Fruit fly (Drosophila melanogaster) whole organism, prepupa: Measurements from ENCODE around the gene Mp.

Experiments
- Blimp-1 ChIP-seq: fragments of 200-800 bp; sonication (Bioruptor generic); optimal IDR thresholded peaks from 3 replicates; lab custom pipeline; 2017; ENCODE audit warnings: missing biosample characterization, missing genetic modification characterization, mild to moderate bottlenecking, moderate library complexity, missing genetic modification reagents
- CG10631 ChIP-seq: fragments of 200-800 bp; sonication (Bioruptor generic); optimal IDR thresholded peaks from 2 replicates; lab custom pipeline; 2016; ENCODE audit warnings: missing biosample characterization, missing genetic modification characterization
- CG11902 ChIP-seq: fragments of 200-800 bp; sonication (Bioruptor generic); optimal IDR thresholded peaks from 3 replicates; lab custom pipeline; 2016; ENCODE audit warnings: missing biosample characterization, missing genetic modification characterization
- CG15336 ChIP-seq: fragments of 200-800 bp; sonication (Bioruptor generic); IDR thresholded peaks from 2 replicates; pipeline ENCODE4 v1.3.6; 2022; ENCODE audit warnings: missing biosample characterization, missing genetic modification characterization
- CG1621 ChIP-seq: fragments of 200-800 bp; sonication (Bioruptor generic); optimal IDR thresholded peaks from 3 replicates; lab custom pipeline; 2018; ENCODE audit warnings: missing biosample characterization, mild to moderate bottlenecking, missing genetic modification characterization
- CG16779 ChIP-seq: fragments of 200-800 bp; sonication (Bioruptor generic); optimal IDR thresholded peaks from 3 replicates; lab custom pipeline; 2017; ENCODE audit warnings: missing biosample characterization, mild to moderate bottlenecking, missing genetic modification characterization
- CG31627 ChIP-seq: fragments of 200-800 bp; sonication (Bioruptor generic); optimal IDR thresholded peaks from 3 replicates; lab custom pipeline; 2016; ENCODE audit warnings: missing biosample characterization, missing genetic modification characterization
- CG32006 ChIP-seq: fragments of 200-800 bp; sonication (Bioruptor generic); optimal IDR thresholded peaks from 3 replicates; lab custom pipeline; 2017; ENCODE audit warnings: missing biosample characterization, mild to moderate bottlenecking, missing genetic modification characterization
- CG3919 ChIP-seq: fragments of 200-800 bp; sonication (Bioruptor generic); optimal IDR thresholded peaks from 3 replicates; lab custom pipeline; 2016; ENCODE audit warnings: missing biosample characterization, missing genetic modification characterization
- CG6163 ChIP-seq: fragments of 200-800 bp; sonication (Bioruptor generic); IDR thresholded peaks from 3 replicates; pipeline ENCODE4 v1.3.6; 2022; ENCODE audit warnings: missing biosample characterization, missing genetic modification characterization
- CG6792 ChIP-seq: fragments of 200-800 bp; sonication (Bioruptor generic); optimal IDR thresholded peaks from 3 replicates; lab custom pipeline; 2016; ENCODE audit warnings: missing biosample characterization, missing genetic modification characterization
- CG6808 ChIP-seq: fragments of 200-800 bp; sonication (Bioruptor generic); optimal IDR thresholded peaks from 3 replicates; lab custom pipeline; 2017; ENCODE audit warnings: missing biosample characterization, missing genetic modification characterization, mild to moderate bottlenecking, moderate library complexity, missing genetic modification reagents
- CG6854 ChIP-seq: fragments of 200-800 bp; sonication (Bioruptor generic); optimal IDR thresholded peaks from 2 replicates; lab custom pipeline; 2017; ENCODE audit warnings: missing biosample characterization, mild to moderate bottlenecking, missing genetic modification characterization
- CG8119 ChIP-seq: fragments of 200-800 bp; sonication (Bioruptor generic); IDR thresholded peaks from 3 replicates; pipeline ENCODE4 v1.3.6; 2022; ENCODE audit warnings: missing biosample characterization, missing genetic modification characterization
- CG8632 ChIP-seq: fragments of 200-800 bp; sonication (Bioruptor generic); optimal IDR thresholded peaks from 3 replicates; lab custom pipeline; 2016; ENCODE audit warnings: missing biosample characterization, missing genetic modification characterization
- Eip75B ChIP-seq: fragments of 200-800 bp; sonication (Bioruptor generic); optimal IDR thresholded peaks from 3 replicates; lab custom pipeline; 2016; ENCODE audit warnings: missing biosample characterization, missing genetic modification characterization
- Eip78C ChIP-seq: fragments of 200-800 bp; sonication (Bioruptor generic); peaks from one replicate; lab custom pipeline; 2016; ENCODE audit warnings: missing biosample characterization, missing genetic modification characterization
- Eip93F ChIP-seq: fragments of 200-800 bp; sonication (Bioruptor generic); optimal IDR thresholded peaks from 2 replicates; lab custom pipeline; 2016; ENCODE audit warnings: missing biosample characterization, mild to moderate bottlenecking, missing genetic modification characterization
- Ets21C ChIP-seq: fragments of 200-800 bp; sonication (Bioruptor generic); optimal IDR thresholded peaks from 3 replicates; lab custom pipeline; 2016; ENCODE audit warnings: missing biosample characterization, missing genetic modification characterization
- Ets96B ChIP-seq: fragments of 200-800 bp; optimal IDR thresholded peaks from 2 replicates; lab custom pipeline; 2019; ENCODE audit warnings: missing biosample characterization, mild to moderate bottlenecking, missing genetic modification characterization, moderate library complexity
- Gug ChIP-seq: fragments of 200-800 bp; sonication (Bioruptor generic); IDR thresholded peaks from 2 replicates; pipeline ENCODE4 v1.3.6; 2022; ENCODE audit warnings: missing biosample characterization, missing genetic modification characterization
- Hr38 ChIP-seq: sonication (Bioruptor generic); optimal IDR thresholded peaks from 2 replicates; lab custom pipeline; 2016; ENCODE audit warnings: missing biosample characterization, missing genetic modification characterization
- Hr39 ChIP-seq: fragments of 200-800 bp; sonication (Bioruptor generic); optimal IDR thresholded peaks from 2 replicates; lab custom pipeline; 2016; ENCODE audit warnings: missing biosample characterization, missing genetic modification characterization
- OdsH ChIP-seq: fragments of 200-800 bp; sonication (Bioruptor generic); optimal IDR thresholded peaks from 3 replicates; lab custom pipeline; 2016; ENCODE audit warnings: missing biosample characterization, missing genetic modification characterization
- Sox102F ChIP-seq: fragments of 200-800 bp; sonication (Bioruptor generic); optimal IDR thresholded peaks from 2 replicates; lab custom pipeline; 2016; ENCODE audit warnings: missing biosample characterization, mild to moderate bottlenecking, missing genetic modification characterization
- Sox14 ChIP-seq: fragments of 200-800 bp; sonication (Bioruptor generic); optimal IDR thresholded peaks from 3 replicates; lab custom pipeline; 2016; ENCODE audit warnings: missing biosample characterization, missing genetic modification characterization
- achi ChIP-seq: fragments of 200-800 bp; sonication (Bioruptor generic); optimal IDR thresholded peaks from 3 replicates; lab custom pipeline; 2016; ENCODE audit warnings: missing biosample characterization, missing genetic modification characterization
- dac ChIP-seq: fragments of 200-800 bp; sonication (Bioruptor generic); optimal IDR thresholded peaks from 2 replicates; lab custom pipeline; 2017; ENCODE audit warnings: missing biosample characterization, mild to moderate bottlenecking, missing genetic modification characterization
- eg ChIP-seq: fragments of 200-800 bp; sonication (Bioruptor generic); IDR thresholded peaks from 3 replicates; pipeline ENCODE4 v1.3.6; 2022; ENCODE audit warnings: missing biosample characterization, missing genetic modification characterization
- esn ChIP-seq: fragments of 200-800 bp; sonication (Bioruptor generic); optimal IDR thresholded peaks from 2 replicates; lab custom pipeline; 2016; ENCODE audit warnings: missing biosample characterization, mild to moderate bottlenecking, missing genetic modification characterization, moderate library complexity
- fkh ChIP-seq: fragments of 200-800 bp; sonication (Bioruptor generic); optimal IDR thresholded peaks from 3 replicates; lab custom pipeline; 2017; ENCODE audit warnings: missing biosample characterization, mild to moderate bottlenecking, missing genetic modification characterization, moderate library complexity
- lz ChIP-seq: fragments of 200-800 bp; sonication (Bioruptor generic); optimal IDR thresholded peaks from 3 replicates; lab custom pipeline; 2016; ENCODE audit warnings: missing biosample characterization, missing genetic modification characterization
- pdm3 ChIP-seq: fragments of 200-800 bp; sonication (Bioruptor generic); optimal IDR thresholded peaks from 3 replicates; lab custom pipeline; 2016; ENCODE audit warnings: missing biosample characterization, missing genetic modification characterization
- salr ChIP-seq, 2 experiments: fragments of 200-800 bp; sonication (Bioruptor generic); optimal IDR thresholded peaks; 3 replicates each; lab custom pipeline; 2016 to 2018; ENCODE audit warnings: missing biosample characterization in 2 of 2, missing genetic modification characterization in 2 of 2, mild to moderate bottlenecking in 1 of 2
- spab ChIP-seq: fragments of 200-800 bp; sonication (Bioruptor generic); optimal IDR thresholded peaks from 2 replicates; lab custom pipeline; 2017; ENCODE audit warnings: missing biosample characterization, mild to moderate bottlenecking, missing genetic modification characterization, missing genetic modification reagents
- svp ChIP-seq: fragments of 200-800 bp; sonication (Bioruptor generic); peaks from one replicate; lab custom pipeline; 2016; ENCODE audit warnings: missing biosample characterization, missing genetic modification characterization

The Mp gene

dm6 chr3L:7090764-7091163 lies 92.1 kb downstream of the Mp start (continued):
- TF ChIP-seq Sox102F (GFP tag; lab: Kevin White, UChicago) (no peak), CG8632 (peak; percentile 26), Hr38 (GFP tag; lab: Kevin White, UChicago) (no peak), Sox14 (GFP tag; lab: Kevin White, UChicago) (no peak), fkh (GFP tag; lab: Kevin White, UChicago) (no peak), CG16779 (no peak), dac (GFP tag; lab: Kevin White, UChicago) (no peak), CG15336 (GFP tag; lab: Robert Waterston, UW) (0 out of 2 replicates have a peak, but pooled peaks have one; percentile 30), esn (GFP tag; lab: Kevin White, UChicago) (no peak), CG6163 (GFP tag; lab: Robert Waterston, UW) (peak; percentile 47; the same call in 2 of the 3 replicates), svp (GFP tag; lab: Kevin White, UChicago) (peak; percentile 72), CG6808 (peak; percentile 22), pdm3 (GFP tag; lab: Kevin White, UChicago) (peak; percentile 45), Ets21C (GFP tag; lab: Kevin White, UChicago) (no peak), OdsH (GFP tag; lab: Kevin White, UChicago) (peak; percentile 18), CG3919 (GFP tag; lab: Kevin White, UChicago) (peak; percentile 77), CG32006 (peak; percentile 25), Hr39 (GFP tag; lab: Kevin White, UChicago) (no peak), Eip75B (peak; percentile 50), CG1621 (tag; lab: Kevin White, UChicago) (no peak)
- TF ChIP-seq, all 60 proteins: peak for 30

dm6 chr3L:7091331-7091904 lies 92.8 kb downstream of the Mp start:
- TF ChIP-seq Blimp-1 = peak; percentile 90
- TF ChIP-seq svp (GFP tag; lab: Kevin White, UChicago) = peak; percentile 62
- TF ChIP-seq lz = no peak
- TF ChIP-seq CG6854 (GFP tag; lab: Kevin White, UChicago) = peak; percentile 0
- no peak for TF ChIP-seq CG3919 (GFP tag; lab: Kevin White, UChicago)

- TF ChIP-seq CG16779 (no peak), CG8632 (no peak), CG10631 (GFP tag; lab: Kevin White, UChicago) (no peak), dac (GFP tag; lab: Kevin White, UChicago) (no peak), Blimp-1 (no peak), salr (GFP tag; optimal IDR thresholded peaks at IDR 0.05; lab: Kevin White, UChicago) (no peak), Ets21C (GFP tag; lab: Kevin White, UChicago) (no peak), CG8119 (GFP tag; lab: Robert Waterston, UW) (no peak), Eip93F (GFP tag; lab: Kevin White, UChicago) (no peak), Sox102F (GFP tag; lab: Kevin White, UChicago) (no peak)
These were observed 94.3 kb downstream of the Mp start, which contains the start of gene Cpr65Ec for dm6 chr3L:7092904-7093303. Gene Cpr65Ec, plus strand, starts transcription at chr3L:7093204.

dm6 chr3L:7094020-7094419 lies 95.4 kb downstream of the Mp start:
- no peak for TF ChIP-seq salr (GFP tag; optimal IDR thresholded peaks at IDR 0.05; lab: Kevin White, UChicago)
- TF ChIP-seq CG6792 (GFP tag; lab: Kevin White, UChicago) = no peak
- no peak for TF ChIP-seq CG31627 (GFP tag; lab: Kevin White, UChicago)
- TF ChIP-seq Eip78C (GFP tag; lab: Kevin White, UChicago) = no peak
- TF ChIP-seq Hr39 (GFP tag; lab: Kevin White, UChicago) = no peak
- no peak for TF ChIP-seq spab (GFP tag; lab: Kevin White, UChicago)
- no peak for TF ChIP-seq Ets96B (tag; lab: Kevin White, UChicago)
- TF ChIP-seq eg (GFP tag; lab: Robert Waterston, UW) = no peak
- TF ChIP-seq Blimp-1 = no peak
- no peak for TF ChIP-seq CG1621 (tag; lab: Kevin White, UChicago)
- no peak for TF ChIP-seq Gug (GFP tag; lab: Robert Waterston, UW)
- no peak for TF ChIP-seq Sox14 (GFP tag; lab: Kevin White, UChicago)
- no peak for TF ChIP-seq pdm3 (GFP tag; lab: Kevin White, UChicago)
- no peak for TF ChIP-seq CG11902 (GFP tag; lab: Kevin White, UChicago)
- no peak for TF ChIP-seq achi
- TF ChIP-seq CG15336 (GFP tag; lab: Robert Waterston, UW) = no peak
- no peak for TF ChIP-seq CG3919 (GFP tag; lab: Kevin White, UChicago)
- TF ChIP-seq, all 60 proteins: peak for 0
